Worm (Caenorhabditis elegans): ENCODE results near the gene B0304.2.

B0304.2 gene

ce11 chrII:4552088-4552487 is 28.7 kb downstream of the B0304.2 start:
- TF ChIP-seq lim-6 (tag; optimal IDR thresholded peaks at IDR 0.05) (no peak), elt-2 (tag; optimal IDR thresholded peaks at IDR 0.05) (peak; percentile 59)

ce11 chrII:4557487-4557886 is 34.1 kb downstream of the B0304.2 start, which contains the start of gene M03A1.3:
Gene M03A1.3, plus strand, starts transcription at chrII:4557787.
- TF ChIP-seq dmd-4 (tag; optimal IDR thresholded peaks at IDR 0.05; ENCODE audit: borderline replicate concordance), result no peak
- no peak for TF ChIP-seq ceh-45 (GFP tag; IDR thresholded peaks at IDR 0.05)
- TF ChIP-seq lin-11 (tag; optimal IDR thresholded peaks at IDR 0.05), result no peak
- TF ChIP-seq unc-3 (GFP tag; conservative IDR thresholded peaks at IDR 0.05), result no peak
- no peak for TF ChIP-seq unc-3 (tag; optimal IDR thresholded peaks at IDR 0.05)
- TF ChIP-seq ttx-3 (tag; optimal IDR thresholded peaks at IDR 0.05), result no peak
- no peak for TF ChIP-seq T23F11.4 (GFP tag; optimal IDR thresholded peaks at IDR 0.05)
- TF ChIP-seq fkh-10 (GFP tag; optimal IDR thresholded peaks at IDR 0.05), result no peak
- TF ChIP-seq pat-9 (tag; optimal IDR thresholded peaks at IDR 0.05), result no peak
- no peak for TF ChIP-seq pha-4 (tag; optimal IDR thresholded peaks at IDR 0.05)
- no peak for TF ChIP-seq sdc-2 (tag; optimal IDR thresholded peaks at IDR 0.05)

- TF ChIP-seq zip-5 (tag; optimal IDR thresholded peaks at IDR 0.05) (no peak), sox-2 (GFP tag; IDR thresholded peaks at IDR 0.05) (no peak), lin-11 (tag; optimal IDR thresholded peaks at IDR 0.05) (no peak), mec-3 (tag; optimal IDR thresholded peaks at IDR 0.05; ENCODE audit: borderline replicate concordance) (no peak)
These were observed 36.6 kb downstream of the B0304.2 start, which contains the start of gene M03A1.8 for ce11 chrII:4560068-4560467. Gene M03A1.8, plus strand, starts transcription at chrII:4560336.

- TF ChIP-seq elt-2 (tag; optimal IDR thresholded peaks at IDR 0.05), result peak; percentile 95
- no peak for TF ChIP-seq sox-2 (GFP tag; IDR thresholded peaks at IDR 0.05)
These were observed 39.1 kb downstream of the B0304.2 start, which contains the start of gene dao-2 for ce11 chrII:4562503-4563000. Gene dao-2, plus strand, starts transcription at chrII:4562950.

- TF ChIP-seq C38D4.7 (GFP tag; optimal IDR thresholded peaks at IDR 0.05) (no peak), ceh-9 (tag; optimal IDR thresholded peaks at IDR 0.05) (no peak), elt-2 (tag; optimal IDR thresholded peaks at IDR 0.05) (peak; percentile 71), gmeb-2 (tag; optimal IDR thresholded peaks at IDR 0.05) (no peak), ceh-14 (tag; optimal IDR thresholded peaks at IDR 0.05) (no peak)
These were observed 41.8 kb downstream of the B0304.2 start for ce11 chrII:4565205-4565604.

ce11 chrII:4566237-4566636 is 42.8 kb downstream of the B0304.2 start:
- TF ChIP-seq syd-9 (tag; optimal IDR thresholded peaks at IDR 0.05) (no peak), hlh-30 (tag; optimal IDR thresholded peaks at IDR 0.05; ENCODE audit: insufficient read depth) (no peak), sdc-2 (tag; optimal IDR thresholded peaks at IDR 0.05) (no peak), dve-1 (tag; optimal IDR thresholded peaks at IDR 0.05) (no peak), fkh-10 (GFP tag; optimal IDR thresholded peaks at IDR 0.05) (no peak), nhr-232 (tag; optimal IDR thresholded peaks at IDR 0.05) (no peak), hlh-15 (tag; optimal IDR thresholded peaks at IDR 0.05) (no peak), fkh-6 (tag; optimal IDR thresholded peaks at IDR 0.05) (no peak), ceh-24 (tag; optimal IDR thresholded peaks at IDR 0.05) (no peak), dmd-4 (tag; optimal IDR thresholded peaks at IDR 0.05; ENCODE audit: borderline replicate concordance) (no peak), ceh-9 (tag; optimal IDR thresholded peaks at IDR 0.05) (no peak), pax-1 (tag; optimal IDR thresholded peaks at IDR 0.05) (no peak)

ce11 chrII:4571112-4571511 is 47.7 kb downstream of the B0304.2 start:
- TF ChIP-seq sox-4 (tag; optimal IDR thresholded peaks at IDR 0.05) (no peak), ceh-24 (tag; optimal IDR thresholded peaks at IDR 0.05) (no peak), hlh-15 (tag; optimal IDR thresholded peaks at IDR 0.05) (no peak), elt-4 (tag; optimal IDR thresholded peaks at IDR 0.05) (no peak), zip-5 (tag; optimal IDR thresholded peaks at IDR 0.05) (no peak), pax-1 (tag; optimal IDR thresholded peaks at IDR 0.05) (no peak), C08G9.2 (tag; optimal IDR thresholded peaks at IDR 0.05) (peak; percentile 2), ceh-6 (GFP tag; optimal IDR thresholded peaks at IDR 0.05) (no peak), ceh-30 (tag; optimal IDR thresholded peaks at IDR 0.05) (no peak), hlh-8 (tag; optimal IDR thresholded peaks at IDR 0.05) (no peak), ceh-2 (tag; optimal IDR thresholded peaks at IDR 0.05) (no peak), ceh-31 (tag; optimal IDR thresholded peaks at IDR 0.05) (peak; percentile 38), ceh-9 (tag; optimal IDR thresholded peaks at IDR 0.05) (no peak), unc-86 (tag; optimal IDR thresholded peaks at IDR 0.05) (peak; percentile 20), ref-2 (tag; optimal IDR thresholded peaks at IDR 0.05) (peak; percentile 1), pros-1 (tag; optimal IDR thresholded peaks at IDR 0.05) (no peak), elt-2 (tag; optimal IDR thresholded peaks at IDR 0.05) (peak; percentile 33), ceh-34 (tag; optimal IDR thresholded peaks at IDR 0.05) (peak; percentile 1)
